Fruit fly (Drosophila melanogaster) whole organism, prepupa: Measurements from ENCODE around the gene CG14431.

ENCODE experiments used
- Blimp-1 ChIP-seq: fragments of 200-800 bp; sonication (Bioruptor generic); optimal IDR thresholded peaks from 3 replicates; lab custom pipeline; 2017; ENCODE audit warnings: missing biosample characterization, missing genetic modification characterization, mild to moderate bottlenecking, moderate library complexity, missing genetic modification reagents
- CG10631 ChIP-seq: fragments of 200-800 bp; sonication (Bioruptor generic); optimal IDR thresholded peaks from 2 replicates; lab custom pipeline; 2016; ENCODE audit warnings: missing biosample characterization, missing genetic modification characterization
- CG11762 ChIP-seq: fragments of 200-800 bp; sonication (Bioruptor generic); optimal IDR thresholded peaks from 3 replicates; lab custom pipeline; 2016; ENCODE audit warnings: missing biosample characterization, missing genetic modification characterization; ENCODE audit not compliant: insufficient read depth
- CG11902 ChIP-seq: fragments of 200-800 bp; sonication (Bioruptor generic); optimal IDR thresholded peaks from 3 replicates; lab custom pipeline; 2016; ENCODE audit warnings: missing biosample characterization, missing genetic modification characterization
- CG15336 ChIP-seq: fragments of 200-800 bp; sonication (Bioruptor generic); IDR thresholded peaks from 2 replicates; pipeline ENCODE4 v1.3.6; 2022; ENCODE audit warnings: missing biosample characterization, missing genetic modification characterization
- CG1621 ChIP-seq: fragments of 200-800 bp; sonication (Bioruptor generic); optimal IDR thresholded peaks from 3 replicates; lab custom pipeline; 2018; ENCODE audit warnings: missing biosample characterization, mild to moderate bottlenecking, missing genetic modification characterization
- CG16779 ChIP-seq: fragments of 200-800 bp; sonication (Bioruptor generic); optimal IDR thresholded peaks from 3 replicates; lab custom pipeline; 2017; ENCODE audit warnings: missing biosample characterization, mild to moderate bottlenecking, missing genetic modification characterization
- CG31627 ChIP-seq: fragments of 200-800 bp; sonication (Bioruptor generic); optimal IDR thresholded peaks from 3 replicates; lab custom pipeline; 2016; ENCODE audit warnings: missing biosample characterization, missing genetic modification characterization
- CG32006 ChIP-seq: fragments of 200-800 bp; sonication (Bioruptor generic); optimal IDR thresholded peaks from 3 replicates; lab custom pipeline; 2017; ENCODE audit warnings: missing biosample characterization, mild to moderate bottlenecking, missing genetic modification characterization
- CG34406 ChIP-seq: fragments of 200-800 bp; sonication (Bioruptor generic); optimal IDR thresholded peaks from 3 replicates; lab custom pipeline; 2016; ENCODE audit warnings: missing biosample characterization, missing genetic modification characterization
- CG4318 ChIP-seq: fragments of 200-800 bp; sonication (Bioruptor generic); optimal IDR thresholded peaks from 3 replicates; lab custom pipeline; 2017; ENCODE audit warnings: missing biosample characterization, mild to moderate bottlenecking, missing genetic modification characterization
- CG6163 ChIP-seq: fragments of 200-800 bp; sonication (Bioruptor generic); IDR thresholded peaks from 3 replicates; pipeline ENCODE4 v1.3.6; 2022; ENCODE audit warnings: missing biosample characterization, missing genetic modification characterization
- CG6276 ChIP-seq: fragments of 200-800 bp; sonication (Bioruptor generic); optimal IDR thresholded peaks from 2 replicates; lab custom pipeline; 2017; ENCODE audit warnings: missing biosample characterization, mild to moderate bottlenecking, missing genetic modification characterization
- CG6808 ChIP-seq: fragments of 200-800 bp; sonication (Bioruptor generic); optimal IDR thresholded peaks from 3 replicates; lab custom pipeline; 2017; ENCODE audit warnings: missing biosample characterization, missing genetic modification characterization, mild to moderate bottlenecking, moderate library complexity, missing genetic modification reagents
- CG6854 ChIP-seq: fragments of 200-800 bp; sonication (Bioruptor generic); optimal IDR thresholded peaks from 2 replicates; lab custom pipeline; 2017; ENCODE audit warnings: missing biosample characterization, mild to moderate bottlenecking, missing genetic modification characterization
- CG8119 ChIP-seq: fragments of 200-800 bp; sonication (Bioruptor generic); IDR thresholded peaks from 3 replicates; pipeline ENCODE4 v1.3.6; 2022; ENCODE audit warnings: missing biosample characterization, missing genetic modification characterization
- CG9139 ChIP-seq: fragments of 200-800 bp; sonication (Bioruptor generic); optimal IDR thresholded peaks from 3 replicates; lab custom pipeline; 2017; ENCODE audit warnings: missing biosample characterization, mild to moderate bottlenecking, missing genetic modification characterization
- Eip75B ChIP-seq: fragments of 200-800 bp; sonication (Bioruptor generic); optimal IDR thresholded peaks from 3 replicates; lab custom pipeline; 2016; ENCODE audit warnings: missing biosample characterization, missing genetic modification characterization
- Eip78C ChIP-seq: fragments of 200-800 bp; sonication (Bioruptor generic); peaks from one replicate; lab custom pipeline; 2016; ENCODE audit warnings: missing biosample characterization, missing genetic modification characterization
- Eip93F ChIP-seq: fragments of 200-800 bp; sonication (Bioruptor generic); optimal IDR thresholded peaks from 2 replicates; lab custom pipeline; 2016; ENCODE audit warnings: missing biosample characterization, mild to moderate bottlenecking, missing genetic modification characterization
- Ets96B ChIP-seq: fragments of 200-800 bp; optimal IDR thresholded peaks from 2 replicates; lab custom pipeline; 2019; ENCODE audit warnings: missing biosample characterization, mild to moderate bottlenecking, missing genetic modification characterization, moderate library complexity
- Gug ChIP-seq: fragments of 200-800 bp; sonication (Bioruptor generic); IDR thresholded peaks from 2 replicates; pipeline ENCODE4 v1.3.6; 2022; ENCODE audit warnings: missing biosample characterization, missing genetic modification characterization
- Hr39 ChIP-seq: fragments of 200-800 bp; sonication (Bioruptor generic); optimal IDR thresholded peaks from 2 replicates; lab custom pipeline; 2016; ENCODE audit warnings: missing biosample characterization, missing genetic modification characterization
- Hr4 ChIP-seq: fragments of 200-800 bp; sonication (Bioruptor generic); optimal IDR thresholded peaks from 3 replicates; lab custom pipeline; 2016; ENCODE audit warnings: missing biosample characterization, missing genetic modification characterization
- Lpt ChIP-seq: fragments of 200-800 bp; sonication (Bioruptor generic); optimal IDR thresholded peaks from 3 replicates; lab custom pipeline; 2016; ENCODE audit warnings: missing biosample characterization, missing genetic modification characterization
- Met ChIP-seq: fragments of 200-800 bp; sonication (Bioruptor generic); optimal IDR thresholded peaks from 3 replicates; lab custom pipeline; 2016; ENCODE audit warnings: missing biosample characterization, missing genetic modification characterization
- OdsH ChIP-seq: fragments of 200-800 bp; sonication (Bioruptor generic); optimal IDR thresholded peaks from 3 replicates; lab custom pipeline; 2016; ENCODE audit warnings: missing biosample characterization, missing genetic modification characterization
- Sox14 ChIP-seq: fragments of 200-800 bp; sonication (Bioruptor generic); optimal IDR thresholded peaks from 3 replicates; lab custom pipeline; 2016; ENCODE audit warnings: missing biosample characterization, missing genetic modification characterization
- Sox15 ChIP-seq: fragments of 200-800 bp; sonication (Bioruptor generic); optimal IDR thresholded peaks from 3 replicates; lab custom pipeline; 2016; ENCODE audit warnings: missing biosample characterization, missing genetic modification characterization
- achi ChIP-seq: fragments of 200-800 bp; sonication (Bioruptor generic); optimal IDR thresholded peaks from 3 replicates; lab custom pipeline; 2016; ENCODE audit warnings: missing biosample characterization, missing genetic modification characterization
- acj6 ChIP-seq: fragments of 200-800 bp; sonication (Bioruptor generic); optimal IDR thresholded peaks from 3 replicates; lab custom pipeline; 2016; ENCODE audit warnings: missing biosample characterization, missing genetic modification characterization
- cyc ChIP-seq: fragments of 200-800 bp; sonication (Bioruptor generic); optimal IDR thresholded peaks from 3 replicates; lab custom pipeline; 2016; ENCODE audit warnings: missing biosample characterization, missing genetic modification characterization
- dsx ChIP-seq: fragments of 200-800 bp; optimal IDR thresholded peaks from 3 replicates; lab custom pipeline; 2019; ENCODE audit warnings: missing biosample characterization, mild to moderate bottlenecking, missing genetic modification characterization, moderate library complexity; ENCODE audit not compliant: poor library complexity, severe bottlenecking
- eg ChIP-seq: fragments of 200-800 bp; sonication (Bioruptor generic); IDR thresholded peaks from 3 replicates; pipeline ENCODE4 v1.3.6; 2022; ENCODE audit warnings: missing biosample characterization, missing genetic modification characterization
- fd59A ChIP-seq: fragments of 200-800 bp; sonication (Bioruptor generic); optimal IDR thresholded peaks from 2 replicates; lab custom pipeline; 2017; ENCODE audit warnings: missing biosample characterization, mild to moderate bottlenecking, missing genetic modification characterization, missing genetic modification reagents
- fd85E ChIP-seq: fragments of 200-800 bp; sonication (Bioruptor generic); optimal IDR thresholded peaks from 3 replicates; lab custom pipeline; 2016; ENCODE audit warnings: missing biosample characterization, missing genetic modification characterization
- lz ChIP-seq: fragments of 200-800 bp; sonication (Bioruptor generic); optimal IDR thresholded peaks from 3 replicates; lab custom pipeline; 2016; ENCODE audit warnings: missing biosample characterization, missing genetic modification characterization
- net ChIP-seq: fragments of 200-800 bp; sonication (Bioruptor generic); optimal IDR thresholded peaks from 3 replicates; lab custom pipeline; 2016; ENCODE audit warnings: missing biosample characterization, missing genetic modification characterization
- salr ChIP-seq, 2 experiments: fragments of 200-800 bp; sonication (Bioruptor generic); optimal IDR thresholded peaks; 3 replicates each; lab custom pipeline; 2016 to 2018; ENCODE audit warnings: missing biosample characterization in 2 of 2, missing genetic modification characterization in 2 of 2, mild to moderate bottlenecking in 1 of 2
- spab ChIP-seq: fragments of 200-800 bp; sonication (Bioruptor generic); optimal IDR thresholded peaks from 2 replicates; lab custom pipeline; 2017; ENCODE audit warnings: missing biosample characterization, mild to moderate bottlenecking, missing genetic modification characterization, missing genetic modification reagents
- ss ChIP-seq, 2 experiments: fragments of 200-800 bp; sonication (Bioruptor generic); optimal IDR thresholded peaks; 2 replicates in 1 of 2; 3 replicates in 1 of 2; lab custom pipeline; 2017 to 2018; ENCODE audit warnings: mild to moderate bottlenecking in 2 of 2, missing biosample characterization in 2 of 2, missing genetic modification characterization in 2 of 2, moderate library complexity in 1 of 2
- svp ChIP-seq: fragments of 200-800 bp; sonication (Bioruptor generic); peaks from one replicate; lab custom pipeline; 2016; ENCODE audit warnings: missing biosample characterization, missing genetic modification characterization
- vri ChIP-seq: fragments of 200-800 bp; sonication (Bioruptor generic); optimal IDR thresholded peaks from 3 replicates; lab custom pipeline; 2016; ENCODE audit warnings: missing biosample characterization, mild to moderate bottlenecking, missing genetic modification characterization

The CG14431 gene

dm6 chrX:6982054-6982453 is 74.0 kb downstream of the CG14431 start (continued):
- TF ChIP-seq CG6163: peak; percentile 36; the same call in 2 of the 3 replicates
- TF ChIP-seq CG31627 (GFP tag; lab: Kevin White, UChicago): peak; percentile 48
- TF ChIP-seq Hr39: peak; percentile 49
- TF ChIP-seq Ets96B (tag; lab: Kevin White, UChicago): peak; percentile 46
- no peak for TF ChIP-seq salr (GFP tag; optimal IDR thresholded peaks at IDR 0.05; lab: Kevin White, UChicago)
- no peak for TF ChIP-seq spab (GFP tag; lab: Kevin White, UChicago)

DNA sequence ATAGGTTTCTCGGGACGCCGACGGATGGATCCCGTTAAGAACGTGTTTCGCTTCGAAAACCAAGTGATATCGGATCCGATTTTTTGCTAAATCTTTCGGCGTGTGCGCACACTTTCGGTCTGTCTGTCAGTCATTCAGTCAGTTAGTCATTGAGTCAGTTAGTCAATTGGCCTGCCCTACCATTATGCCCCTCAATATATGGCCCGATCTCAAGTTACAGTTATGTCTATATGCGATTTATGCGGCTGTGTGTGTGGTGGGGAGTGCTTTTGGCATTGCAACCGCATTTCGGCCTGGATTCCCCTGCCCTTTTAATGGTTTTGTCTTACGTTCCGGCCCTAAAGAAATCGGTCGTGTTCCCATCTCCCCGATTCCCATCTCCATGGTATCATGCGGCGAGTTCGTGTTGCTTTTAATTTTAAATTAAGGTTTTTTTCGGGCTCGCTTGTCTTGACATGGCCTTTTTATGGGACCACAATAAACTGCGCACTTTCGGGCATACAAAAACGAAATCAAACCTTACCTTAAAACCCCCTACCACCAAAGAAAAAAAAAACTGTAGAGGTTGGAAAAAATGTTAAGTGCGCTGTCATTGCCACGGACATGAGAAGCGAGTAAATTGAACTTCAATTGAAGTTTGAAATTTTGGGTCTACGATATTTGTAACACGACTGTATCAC is 74.8 kb downstream of the CG14431 start:
- no peak for TF ChIP-seq CG34406 (GFP tag; lab: Kevin White, UChicago)
- TF ChIP-seq svp (GFP tag; lab: Kevin White, UChicago): peak; percentile 65

DNA sequence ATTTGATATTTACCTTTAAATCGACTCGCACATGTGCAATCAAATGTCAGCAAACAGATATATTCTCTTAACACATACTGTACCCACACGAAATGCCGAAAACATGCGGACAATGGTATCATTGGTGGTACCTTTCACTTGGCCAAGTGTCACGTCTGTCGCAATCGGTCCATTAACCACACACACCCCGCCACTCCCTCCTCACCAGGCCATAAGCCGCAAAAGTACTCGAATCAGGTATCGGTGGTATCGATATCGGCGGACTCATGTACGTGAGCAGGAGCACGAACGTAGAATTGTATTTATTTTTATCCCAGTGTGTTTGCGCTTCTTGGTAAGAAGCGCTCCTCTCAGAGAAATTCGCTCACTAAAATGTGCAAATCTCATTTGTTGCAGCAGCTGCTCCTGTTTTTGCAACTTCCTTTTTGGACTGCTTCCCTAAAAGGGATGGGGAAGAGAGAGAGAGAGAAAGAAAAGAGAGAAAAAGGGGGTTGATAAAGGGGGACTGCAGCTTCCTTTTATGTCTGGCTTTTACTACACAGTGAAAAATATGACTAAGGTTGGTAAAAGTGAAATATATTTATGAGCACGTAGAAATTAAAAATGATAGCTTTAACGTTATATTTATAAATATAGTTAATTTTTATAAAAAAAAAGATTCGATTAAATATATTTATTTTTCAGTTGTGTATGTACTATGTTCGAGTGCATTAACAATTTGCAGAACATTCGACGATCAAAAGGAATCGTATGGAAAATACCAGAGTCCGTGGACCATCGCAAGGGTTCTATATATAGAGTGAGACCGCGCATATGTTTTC is 75.6 kb downstream of the CG14431 start:
- TF ChIP-seq CG10631 (GFP tag; lab: Kevin White, UChicago) (peak; percentile 60), CG4318 (no peak), fd59A (GFP tag; lab: Kevin White, UChicago) (peak; percentile 41), CG16779 (tag; lab: Kevin White, UChicago) (peak; percentile 45), vri (GFP tag; lab: Kevin White, UChicago) (no peak), CG6808 (GFP tag; lab: Kevin White, UChicago) (peak; percentile 63), ss (GFP tag; optimal IDR thresholded peaks at IDR 0.05; lab: Kevin White, UChicago) (peak; percentile 87 to 88), spab (GFP tag; lab: Kevin White, UChicago) (peak; percentile 56), Sox15 (GFP tag; lab: Kevin White, UChicago) (no peak), net (GFP tag; lab: Kevin White, UChicago) (peak; percentile 42), CG32006 (peak; percentile 30), CG34406 (GFP tag; lab: Kevin White, UChicago) (peak; percentile 51), Ets96B (tag; lab: Kevin White, UChicago) (peak; percentile 62), fd85E (GFP tag; lab: Kevin White, UChicago) (no peak), CG15336 (GFP tag; lab: Robert Waterston, UW) (peak; percentile 58; the same call in 1 of the 2 replicates), svp (GFP tag; lab: Kevin White, UChicago) (peak; percentile 80), CG11902 (no peak), Met (peak; percentile 36), Sox14 (GFP tag; lab: Kevin White, UChicago) (no peak), Blimp-1 (GFP tag; lab: Kevin White, UChicago) (peak; percentile 16), CG6163 (peak; percentile 79), CG1621 (no peak), CG8119 (GFP tag; lab: Robert Waterston, UW) (peak; percentile 74), Eip93F (no peak), achi (GFP tag; lab: Kevin White, UChicago) (peak; percentile 50), CG6276 (no peak), CG11762 (GFP tag; lab: Kevin White, UChicago) (no peak), CG6854 (peak; percentile 30), eg (GFP tag; lab: Robert Waterston, UW) (0 out of 3 replicates have a peak, but pooled peaks have one; percentile 21), Hr39 (no peak), Gug (GFP tag; lab: Robert Waterston, UW) (0 out of 2 replicates have a peak, but pooled peaks have one; percentile 27), salr (GFP tag; optimal IDR thresholded peaks at IDR 0.05; lab: Kevin White, UChicago) (peak; percentile 29 to 46), acj6 (peak; percentile 61), CG31627 (GFP tag; lab: Kevin White, UChicago) (no peak), dsx (GFP tag; lab: Kevin White, UChicago) (peak; percentile 84), Eip75B (GFP tag; lab: Kevin White, UChicago) (peak; percentile 29), Lpt (GFP tag; lab: Kevin White, UChicago) (peak; percentile 27), CG9139 (peak; percentile 14), Eip78C (GFP tag; lab: Kevin White, UChicago) (peak; percentile 87), Hr4 (no peak), cyc (GFP tag; lab: Kevin White, UChicago) (peak; percentile 5), OdsH (GFP tag; lab: Kevin White, UChicago) (peak; percentile 51), lz (GFP tag; lab: Kevin White, UChicago) (peak; percentile 28)
